Worm (Caenorhabditis elegans) whole organism, L4 larva: Measurements from ENCODE around the gene rpoa-12.
"Not testable (repeated sequence)": the region's sequence is repeated elsewhere in the genome, so short reads cannot be mapped to it uniquely, and the experiment has no call there.

Experiments used
- R02D3.7 ChIP-seq: fragments of 150-350 bp; sonication (generic microtip); optimal IDR thresholded peaks from 3 replicates; lab custom pipeline; 2014; ENCODE audit warnings: missing biosample characterization, missing genetic modification characterization
- ama-1 ChIP-seq: fragments of 150-350 bp; optimal IDR thresholded peaks from 2 replicates; lab custom pipeline; 2014; ENCODE audit warnings: inconsistent platforms, mixed read lengths
- dmd-8 ChIP-seq: fragments of 200-800 bp; sonication (Bioruptor generic); IDR thresholded peaks from 2 replicates; pipeline ENCODE4 v1.3.6; 2022; ENCODE audit warnings: missing genetic modification characterization, missing compliant biosample characterization
- lin-13 ChIP-seq: fragments of 150-350 bp; optimal IDR thresholded peaks from 2 replicates; lab custom pipeline; 2014; ENCODE audit warnings: missing biosample characterization, missing genetic modification reagents, missing genetic modification characterization
- nhr-237 ChIP-seq: sonication (generic microtip); optimal IDR thresholded peaks from 2 replicates; lab custom pipeline; 2017; ENCODE audit warnings: missing biosample characterization, missing genetic modification characterization
- nhr-48 ChIP-seq: sonication (generic microtip); optimal IDR thresholded peaks from 2 replicates; lab custom pipeline; 2016; ENCODE audit warnings: mild to moderate bottlenecking, missing genetic modification characterization, missing compliant biosample characterization
- pqm-1 ChIP-seq: sonication (generic microtip); optimal IDR thresholded peaks from 2 replicates; lab custom pipeline; 2017; ENCODE audit warnings: missing biosample characterization, missing genetic modification characterization
- unc-62 ChIP-seq, 3 experiments: fragments of 150-350 bp in 1 of 3; sonication (generic microtip); optimal IDR thresholded peaks in 2 of 3; peaks in 1 of 3; 1 replicate in 1 of 3; 2 replicates in 2 of 3; lab custom pipeline; 2014 to 2017; ENCODE audit warnings: missing biosample characterization in 3 of 3, missing genetic modification characterization in 3 of 3, missing genetic modification reagents in 3 of 3, missing genotype in 1 of 3
- zfp-3 ChIP-seq: fragments of 200-800 bp; sonication (Bioruptor generic); conservative IDR thresholded peaks from 2 replicates; pipeline ENCODE4 v1.3.6; 2022; ENCODE audit warnings: missing genetic modification reagents, missing genetic modification characterization, missing compliant biosample characterization
- zip-2 ChIP-seq: fragments of 150-350 bp; optimal IDR thresholded peaks from 2 replicates; lab custom pipeline; 2014; ENCODE audit warnings: missing biosample characterization, missing genetic modification characterization
- ztf-11 ChIP-seq: fragments of 150-350 bp; optimal IDR thresholded peaks from 2 replicates; lab custom pipeline; 2014; ENCODE audit warnings: missing biosample characterization, missing genetic modification characterization

DNA sequence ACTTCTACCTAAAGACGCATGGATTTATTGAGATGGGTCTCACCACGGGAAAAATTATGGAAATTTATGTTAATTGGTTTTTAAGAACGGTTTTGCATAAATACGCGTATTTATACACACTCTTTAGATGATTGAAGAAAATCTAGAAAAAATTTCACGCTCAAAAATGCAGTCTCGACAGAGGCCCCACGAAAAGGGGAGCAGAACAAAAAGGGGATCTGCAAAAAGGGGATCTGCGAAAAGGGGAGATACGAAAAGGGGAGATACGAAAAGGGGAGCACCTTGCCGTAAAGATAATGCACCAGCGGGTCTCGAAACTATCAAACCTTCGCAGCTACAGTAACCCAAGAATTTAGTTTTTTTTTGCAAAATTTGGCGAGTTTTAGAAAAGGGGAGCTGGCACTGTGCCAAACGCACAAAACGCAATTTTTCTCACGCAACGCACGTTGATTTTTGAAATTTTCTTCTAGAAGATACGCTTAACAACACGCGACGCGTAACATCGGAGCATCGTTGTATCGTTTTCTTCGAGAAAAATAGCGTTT is 20.4 kb upstream of the rpoa-12 start:
- not testable (repeated sequence) for TF ChIP-seq dmd-8 (GFP tag; lab: Robert Waterston, UW); ztf-11 (tag; lab: Kevin White, UChicago); nhr-237; unc-62 (GFP tag; optimal IDR thresholded peaks at IDR 0.05 in 1 of 2; lab: Kevin White, UChicago); unc-62 (tag; optimal IDR thresholded peaks at IDR 0.05; lab: Kevin White, UChicago); pqm-1 (tag; lab: Kevin White, UChicago); nhr-48 (tag; lab: Kevin White, UChicago); lin-13 (GFP tag; lab: Kevin White, UChicago); zfp-3 (GFP tag; lab: Robert Waterston, UW); zip-2 (tag; lab: Kevin White, UChicago); R02D3.7 (tag; lab: Kevin White, UChicago); ama-1 (lab: Kevin White, UChicago)
